Worm (Caenorhabditis elegans) whole organism, L4 larva: ENCODE measurements around the gene T09B9.5.
"Not testable (repeated sequence)": the region's sequence is repeated elsewhere in the genome, so short reads cannot be mapped to it uniquely, and the experiment has no call there.

Experiments used
- D1046.2 ChIP-seq: fragments of 200-800 bp; sonication (Bioruptor generic); IDR thresholded peaks from 2 replicates; pipeline ENCODE4 v1.3.6; 2022; ENCODE audit warnings: missing genetic modification characterization, missing compliant biosample characterization
- F37D6.2 ChIP-seq: sonication (generic microtip); optimal IDR thresholded peaks from 2 replicates; lab custom pipeline; 2016; ENCODE audit warnings: mild to moderate bottlenecking, missing genetic modification characterization, missing compliant biosample characterization
- Y105C5A.15 ChIP-seq: fragments of 200-800 bp; sonication (Bioruptor generic); IDR thresholded peaks from 2 replicates; pipeline ENCODE4 v1.3.6; 2022; ENCODE audit warnings: missing genetic modification characterization, missing compliant biosample characterization
- Y75B8A.6 ChIP-seq: fragments of 200-800 bp; sonication (Bioruptor generic); IDR thresholded peaks from 2 replicates; pipeline ENCODE4 v1.3.6; 2022; ENCODE audit warnings: missing genetic modification reagents, missing genetic modification characterization, missing compliant biosample characterization
- ZK337.2 ChIP-seq: fragments of 200-800 bp; sonication (Bioruptor generic); IDR thresholded peaks from 2 replicates; pipeline ENCODE4 v1.3.6; 2022; ENCODE audit warnings: missing genetic modification reagents, missing genetic modification characterization, missing compliant biosample characterization
- ZK546.5 ChIP-seq, 2 experiments: sonication (generic microtip); optimal IDR thresholded peaks; 2 replicates each; lab custom pipeline; 2017; ENCODE audit warnings: missing biosample characterization in 2 of 2, missing genetic modification characterization in 2 of 2
- aha-1 ChIP-seq: fragments of 150-350 bp; peaks from one replicate; lab custom pipeline; 2014; ENCODE audit warnings: missing biosample characterization, missing genetic modification characterization
- ama-1 ChIP-seq: fragments of 150-350 bp; optimal IDR thresholded peaks from 2 replicates; lab custom pipeline; 2014; ENCODE audit warnings: inconsistent platforms, mixed read lengths
- ceh-20 ChIP-seq: fragments of 200-800 bp; sonication (Bioruptor generic); IDR thresholded peaks from 2 replicates; pipeline ENCODE4 v1.3.6; 2022; ENCODE audit warnings: missing genetic modification reagents, missing genetic modification characterization, missing compliant biosample characterization
- ceh-32 ChIP-seq: sonication (generic microtip); optimal IDR thresholded peaks from 2 replicates; lab custom pipeline; 2016; ENCODE audit warnings: mild to moderate bottlenecking, missing genetic modification characterization, missing compliant biosample characterization; ENCODE audit not compliant: poor library complexity
- daf-16 ChIP-seq, 3 experiments: sonication (generic microtip); optimal IDR thresholded peaks; 2 replicates each; lab custom pipeline; 2016 to 2017; ENCODE audit warnings: missing genetic modification characterization in 3 of 3, missing genetic modification reagents in 3 of 3, mild to moderate bottlenecking in 2 of 3, missing compliant biosample characterization in 2 of 3, missing biosample characterization in 1 of 3, moderate library complexity in 1 of 3
- daf-19 ChIP-seq: fragments of 200-800 bp; sonication (Bioruptor generic); conservative IDR thresholded peaks from 2 replicates; pipeline ENCODE4 v1.3.6; 2022; ENCODE audit warnings: missing genetic modification characterization, missing compliant biosample characterization
- dmd-9 ChIP-seq: fragments of 200-800 bp; sonication (Bioruptor generic); IDR thresholded peaks from 2 replicates; pipeline ENCODE4 v1.3.6; 2022; ENCODE audit warnings: missing genetic modification reagents, missing genetic modification characterization, missing compliant biosample characterization
- egl-27 ChIP-seq: sonication (generic microtip); optimal IDR thresholded peaks from 3 replicates; lab custom pipeline; 2017; ENCODE audit warnings: missing biosample characterization, missing genetic modification reagents, missing genetic modification characterization
- fkh-10 ChIP-seq: fragments of 150-350 bp; optimal IDR thresholded peaks from 2 replicates; lab custom pipeline; 2014; ENCODE audit warnings: missing biosample characterization, missing genetic modification reagents, missing genetic modification characterization
- hif-1 ChIP-seq, 2 experiments: sonication (generic microtip); optimal IDR thresholded peaks; 2 replicates each; lab custom pipeline; 2016 to 2017; ENCODE audit warnings: missing compliant biosample characterization in 2 of 2, missing genetic modification characterization in 2 of 2, missing genetic modification reagents in 2 of 2, missing genotype in 2 of 2, mild to moderate bottlenecking in 1 of 2
- hmg-1.1 ChIP-seq: fragments of 200-800 bp; sonication (Bioruptor generic); IDR thresholded peaks from 2 replicates; pipeline ENCODE4 v1.3.6; 2022; ENCODE audit warnings: missing genetic modification reagents, missing genetic modification characterization, missing compliant biosample characterization
- lin-1 ChIP-seq: fragments of 200-800 bp; sonication (Bioruptor generic); IDR thresholded peaks from 2 replicates; pipeline ENCODE4 v1.3.6; 2022; ENCODE audit warnings: missing genetic modification reagents, missing genetic modification characterization, missing compliant biosample characterization
- lin-13 ChIP-seq: fragments of 150-350 bp; optimal IDR thresholded peaks from 2 replicates; lab custom pipeline; 2014; ENCODE audit warnings: missing biosample characterization, missing genetic modification reagents, missing genetic modification characterization
- lin-29 ChIP-seq: fragments of 200-800 bp; sonication (Bioruptor generic); IDR thresholded peaks from 2 replicates; pipeline ENCODE4 v1.3.6; 2022; ENCODE audit warnings: missing genetic modification reagents, missing genetic modification characterization, missing compliant biosample characterization
- lin-38 ChIP-seq: fragments of 200-800 bp; sonication (Bioruptor generic); IDR thresholded peaks from 2 replicates; pipeline ENCODE4 v1.3.6; 2022; ENCODE audit warnings: missing genetic modification reagents, missing genetic modification characterization, missing compliant biosample characterization
- madf-5 ChIP-seq, 2 experiments: fragments of 200-800 bp; sonication (Bioruptor generic); IDR thresholded peaks; 2 replicates each; pipeline ENCODE4 v1.3.6; 2022; ENCODE audit warnings: missing compliant biosample characterization in 2 of 2, missing genetic modification characterization in 2 of 2
- madf-9 ChIP-seq: fragments of 200-800 bp; sonication (Bioruptor generic); conservative IDR thresholded peaks from 2 replicates; pipeline ENCODE4 v1.3.6; 2022; ENCODE audit warnings: missing genetic modification reagents, missing genetic modification characterization, missing compliant biosample characterization
- mdt-29 ChIP-seq: fragments of 200-800 bp; sonication (Bioruptor generic); IDR thresholded peaks from 2 replicates; pipeline ENCODE4 v1.3.6; 2022; ENCODE audit warnings: missing genetic modification reagents, missing genetic modification characterization, missing compliant biosample characterization
- mxl-3 ChIP-seq: fragments of 200-800 bp; sonication (Bioruptor generic); optimal IDR thresholded peaks from 2 replicates; lab custom pipeline; 2018; ENCODE audit warnings: mild to moderate bottlenecking, missing genetic modification characterization, missing compliant biosample characterization
- nhr-25 ChIP-seq: sonication (generic microtip); optimal IDR thresholded peaks from 2 replicates; lab custom pipeline; 2017; ENCODE audit warnings: missing genetic modification characterization, mild to moderate bottlenecking, missing compliant biosample characterization, antibody characterized with exemption, moderate library complexity, borderline replicate concordance; ENCODE audit not compliant: insufficient read depth
- nhr-42 ChIP-seq: fragments of 200-800 bp; sonication (Bioruptor generic); IDR thresholded peaks from 2 replicates; pipeline ENCODE4 v1.3.6; 2022; ENCODE audit warnings: missing genetic modification characterization, missing compliant biosample characterization
- nhr-48 ChIP-seq: sonication (generic microtip); optimal IDR thresholded peaks from 2 replicates; lab custom pipeline; 2016; ENCODE audit warnings: mild to moderate bottlenecking, missing genetic modification characterization, missing compliant biosample characterization
- pha-4 ChIP-seq, 2 experiments: fragments of 150-350 bp in 1 of 2; fragments of 200-800 bp in 1 of 2; sonication (Bioruptor generic) in 1 of 2; IDR thresholded peaks in 1 of 2; optimal IDR thresholded peaks in 1 of 2; 2 replicates each; pipeline versions ENCODE4 v1.3.6 to Lab custom; 2014 to 2022; ENCODE audit warnings: missing genetic modification characterization in 2 of 2, missing genetic modification reagents in 2 of 2, missing biosample characterization in 1 of 2, missing compliant biosample characterization in 1 of 2
- php-3 ChIP-seq: fragments of 200-800 bp; sonication (Bioruptor generic); IDR thresholded peaks from 2 replicates; pipeline ENCODE4 v1.3.6; 2022; ENCODE audit warnings: missing genetic modification reagents, missing genetic modification characterization, missing compliant biosample characterization
- rbr-2 ChIP-seq: sonication (generic microtip); optimal IDR thresholded peaks from 2 replicates; lab custom pipeline; 2016; ENCODE audit warnings: missing genotype, missing genetic modification characterization, missing compliant biosample characterization
- saeg-2 ChIP-seq: fragments of 200-800 bp; sonication (Bioruptor generic); IDR thresholded peaks from 2 replicates; pipeline ENCODE4 v1.3.6; 2022; ENCODE audit warnings: missing genetic modification reagents, missing genetic modification characterization, missing compliant biosample characterization
- set-16 ChIP-seq: fragments of 200-800 bp; sonication (Bioruptor generic); IDR thresholded peaks from 2 replicates; pipeline ENCODE4 v1.3.6; 2022; ENCODE audit warnings: missing genetic modification reagents, missing genetic modification characterization, missing compliant biosample characterization
- spr-3 ChIP-seq: fragments of 200-800 bp; sonication (Bioruptor generic); optimal IDR thresholded peaks from 2 replicates; lab custom pipeline; 2018; ENCODE audit warnings: mild to moderate bottlenecking, missing genetic modification characterization, missing compliant biosample characterization
- tag-97 ChIP-seq: fragments of 200-800 bp; sonication (Bioruptor generic); IDR thresholded peaks from 2 replicates; pipeline ENCODE4 v1.3.6; 2022; ENCODE audit warnings: missing genetic modification characterization, missing compliant biosample characterization
- tra-1 ChIP-seq: fragments of 200-800 bp; sonication (Bioruptor generic); IDR thresholded peaks from 2 replicates; pipeline ENCODE4 v1.3.6; 2022; ENCODE audit warnings: missing genetic modification reagents, missing genetic modification characterization, missing compliant biosample characterization
- unc-130 ChIP-seq: sonication (generic microtip); optimal IDR thresholded peaks from 2 replicates; lab custom pipeline; 2016; ENCODE audit warnings: missing genetic modification reagents, missing genetic modification characterization, missing compliant biosample characterization
- unc-39 ChIP-seq: sonication (generic microtip); optimal IDR thresholded peaks from 2 replicates; lab custom pipeline; 2017; ENCODE audit warnings: missing biosample characterization, missing genetic modification characterization
- unc-62 ChIP-seq, 3 experiments: fragments of 150-350 bp in 1 of 3; sonication (generic microtip); optimal IDR thresholded peaks in 2 of 3; peaks in 1 of 3; 1 replicate in 1 of 3; 2 replicates in 2 of 3; lab custom pipeline; 2014 to 2017; ENCODE audit warnings: missing biosample characterization in 3 of 3, missing genetic modification characterization in 3 of 3, missing genetic modification reagents in 3 of 3, missing genotype in 1 of 3
- vab-7 ChIP-seq: fragments of 200-800 bp; sonication (Bioruptor generic); IDR thresholded peaks from 2 replicates; pipeline ENCODE4 v1.3.6; 2022; ENCODE audit warnings: missing genetic modification reagents, missing genetic modification characterization, missing compliant biosample characterization
- zfp-2 ChIP-seq: sonication (generic microtip); optimal IDR thresholded peaks from 2 replicates; lab custom pipeline; 2016; ENCODE audit warnings: mild to moderate bottlenecking, missing genetic modification characterization, missing compliant biosample characterization
- zip-11 ChIP-seq: fragments of 200-800 bp; sonication (Bioruptor generic); IDR thresholded peaks from 2 replicates; pipeline ENCODE4 v1.3.6; 2022; ENCODE audit warnings: missing genetic modification characterization, missing compliant biosample characterization
- zip-2 ChIP-seq: fragments of 150-350 bp; optimal IDR thresholded peaks from 2 replicates; lab custom pipeline; 2014; ENCODE audit warnings: missing biosample characterization, missing genetic modification characterization
- ztf-7 ChIP-seq: fragments of 150-350 bp; optimal IDR thresholded peaks from 2 replicates; lab custom pipeline; 2014; ENCODE audit warnings: missing biosample characterization, missing genetic modification characterization

Gene T09B9.5

ce11 chrX:9743513-9743914 is 34.1 kb upstream of the T09B9.5 start (continued):
- TF ChIP-seq pha-4 (GFP tag; IDR thresholded peaks at IDR 0.05; lab: Robert Waterston, UW) (peak; percentile 98), D1046.2 (peak; percentile 96), daf-19 (GFP tag; lab: Robert Waterston, UW) (peak; percentile 97), fkh-10 (GFP tag; lab: Kevin White, UChicago) (peak; percentile 84), spr-3 (GFP tag; lab: Kevin White, UChicago) (peak; percentile 93), ceh-32 (tag; lab: Kevin White, UChicago) (peak; percentile 67), saeg-2 (GFP tag; lab: Robert Waterston, UW) (peak; percentile 93), ceh-20 (GFP tag; lab: Robert Waterston, UW) (peak; percentile 97), madf-9 (GFP tag; lab: Robert Waterston, UW) (peak; percentile 93), php-3 (GFP tag; lab: Robert Waterston, UW) (peak; percentile 95), aha-1 (tag; lab: Kevin White, UChicago) (peak; percentile 99), madf-5 (GFP tag; IDR thresholded peaks at IDR 0.05; lab: Robert Waterston, UW) (peak; percentile 86 to 96), daf-16 (GFP tag; optimal IDR thresholded peaks at IDR 0.05; lab: Kevin White, UChicago) (peak; percentile 78 to 95), daf-16 (tag; optimal IDR thresholded peaks at IDR 0.05; lab: Kevin White, UChicago) (peak; percentile 77), Y105C5A.15 (peak; percentile 92), dmd-9 (GFP tag; lab: Robert Waterston, UW) (peak; percentile 93), lin-29 (peak; percentile 93), Y75B8A.6 (GFP tag; lab: Robert Waterston, UW) (peak; percentile 97), F37D6.2 (tag; lab: Kevin White, UChicago) (peak; percentile 86), lin-1 (peak; percentile 97), hif-1 (tag; optimal IDR thresholded peaks at IDR 0.05; lab: Kevin White, UChicago) (peak; percentile 72 to 80), mdt-29 (GFP tag; lab: Robert Waterston, UW) (peak; percentile 93), zfp-2 (tag; lab: Kevin White, UChicago) (peak; percentile 78), rbr-2 (tag; lab: Kevin White, UChicago) (peak; percentile 95), unc-39 (peak; percentile 81), tag-97 (GFP tag; lab: Robert Waterston, UW) (peak; percentile 84; the same call in 1 of the 2 replicates), lin-38 (GFP tag; lab: Robert Waterston, UW) (peak; percentile 91), zip-2 (tag; lab: Kevin White, UChicago) (peak; percentile 68), hmg-1.1 (GFP tag; lab: Robert Waterston, UW) (peak; percentile 99), unc-130 (peak; percentile 88), nhr-42 (GFP tag; lab: Robert Waterston, UW) (peak; percentile 93), unc-62 (GFP tag; optimal IDR thresholded peaks at IDR 0.05 in 1 of 2; lab: Kevin White, UChicago) (peak in 1 of 2 experiments; percentile 96), ZK337.2 (GFP tag; lab: Robert Waterston, UW) (peak; percentile 84)
- TF ChIP-seq pha-4, unc-62 (tag; optimal IDR thresholded peaks at IDR 0.05; lab: Kevin White, UChicago): not testable (repeated sequence)

DNA sequence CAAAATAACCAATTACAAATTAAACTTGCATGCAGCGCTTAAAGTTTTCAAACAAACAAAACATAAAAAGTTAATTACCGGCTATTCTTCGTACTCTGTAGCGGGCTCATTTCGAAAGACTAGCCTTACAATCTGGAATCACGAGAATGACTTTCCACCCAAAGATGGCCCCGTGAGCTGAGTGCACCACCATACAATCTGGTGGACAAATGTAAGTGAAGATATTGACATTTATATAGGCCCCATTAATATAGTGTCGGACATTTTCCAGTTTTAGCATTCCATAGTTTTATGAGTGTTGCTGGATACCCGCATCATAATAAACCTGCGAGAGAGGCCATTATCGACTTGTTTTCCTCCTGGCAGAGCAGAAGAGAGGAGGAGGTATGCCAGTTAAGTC is 23.0 kb upstream of the T09B9.5 start:
- TF ChIP-seq ZK546.5 (tag; optimal IDR thresholded peaks at IDR 0.05; lab: Kevin White, UChicago) = no peak
- TF ChIP-seq aha-1 (tag; lab: Kevin White, UChicago) = peak; percentile 50
- TF ChIP-seq, all 104 proteins: peak for 1

ce11 chrX:9756971-9757370 is 20.6 kb upstream of the T09B9.5 start, which contains the start of gene T09B9.1:
Gene T09B9.1 (plus strand): TSS chrX:9757271.
- TF ChIP-seq saeg-2 (GFP tag; lab: Robert Waterston, UW) (no peak), nhr-25 (tag; lab: Kevin White, UChicago) (no peak), tag-97 (GFP tag; lab: Robert Waterston, UW) (no peak), Y75B8A.6 (GFP tag; lab: Robert Waterston, UW) (no peak), ama-1 (no peak), set-16 (no peak), zip-11 (GFP tag; lab: Robert Waterston, UW) (no peak), ztf-7 (tag; lab: Kevin White, UChicago) (no peak), daf-19 (GFP tag; lab: Robert Waterston, UW) (no peak), hif-1 (tag; optimal IDR thresholded peaks at IDR 0.05; lab: Kevin White, UChicago) (no peak), hmg-1.1 (GFP tag; lab: Robert Waterston, UW) (no peak), egl-27 (tag; lab: Kevin White, UChicago) (no peak), lin-13 (GFP tag; lab: Kevin White, UChicago) (no peak), vab-7 (GFP tag; lab: Robert Waterston, UW) (no peak), mxl-3 (GFP tag; lab: Kevin White, UChicago) (no peak), tra-1 (GFP tag; lab: Robert Waterston, UW) (no peak), nhr-48 (tag; lab: Kevin White, UChicago) (no peak), unc-39 (no peak)
